Worm (Caenorhabditis elegans) whole organism, L4 larva: ENCODE data around the gene srh-46.

Experiments used
- D1046.2 ChIP-seq: fragments of 200-800 bp; sonication (Bioruptor generic); IDR thresholded peaks from 2 replicates; pipeline ENCODE4 v1.3.6; 2022; ENCODE audit warnings: missing genetic modification characterization, missing compliant biosample characterization
- F37D6.2 ChIP-seq: sonication (generic microtip); optimal IDR thresholded peaks from 2 replicates; lab custom pipeline; 2016; ENCODE audit warnings: mild to moderate bottlenecking, missing genetic modification characterization, missing compliant biosample characterization
- F44E2.7 ChIP-seq: fragments of 200-800 bp; sonication (Bioruptor generic); IDR thresholded peaks from 2 replicates; pipeline ENCODE4 v2.1.2; 2022; ENCODE audit warnings: missing genetic modification characterization, missing compliant biosample characterization
- R02D3.7 ChIP-seq: fragments of 150-350 bp; sonication (generic microtip); optimal IDR thresholded peaks from 3 replicates; lab custom pipeline; 2014; ENCODE audit warnings: missing biosample characterization, missing genetic modification characterization
- T26A8.4 ChIP-seq: fragments of 200-800 bp; sonication (Bioruptor generic); IDR thresholded peaks from 2 replicates; pipeline ENCODE4 v1.3.6; 2022; ENCODE audit warnings: missing genetic modification characterization, missing compliant biosample characterization
- Y105C5A.15 ChIP-seq: fragments of 200-800 bp; sonication (Bioruptor generic); IDR thresholded peaks from 2 replicates; pipeline ENCODE4 v1.3.6; 2022; ENCODE audit warnings: missing genetic modification characterization, missing compliant biosample characterization
- Y48G9A.11 ChIP-seq: fragments of 200-800 bp; sonication (Bioruptor generic); IDR thresholded peaks from 2 replicates; pipeline ENCODE4 v1.3.6; 2022; ENCODE audit warnings: missing genetic modification reagents, missing genetic modification characterization, missing compliant biosample characterization
- Y75B8A.6 ChIP-seq: fragments of 200-800 bp; sonication (Bioruptor generic); IDR thresholded peaks from 2 replicates; pipeline ENCODE4 v1.3.6; 2022; ENCODE audit warnings: missing genetic modification reagents, missing genetic modification characterization, missing compliant biosample characterization
- aha-1 ChIP-seq: fragments of 150-350 bp; peaks from one replicate; lab custom pipeline; 2014; ENCODE audit warnings: missing biosample characterization, missing genetic modification characterization
- arid-1 ChIP-seq: fragments of 200-800 bp; sonication (Bioruptor generic); conservative IDR thresholded peaks from 2 replicates; pipeline ENCODE4 v1.3.6; 2022; ENCODE audit warnings: missing genetic modification reagents, missing genetic modification characterization, missing compliant biosample characterization
- ceh-44 ChIP-seq: fragments of 200-800 bp; sonication (Bioruptor generic); IDR thresholded peaks from 2 replicates; pipeline ENCODE4 v1.3.6; 2022; ENCODE audit warnings: missing genetic modification reagents, missing genetic modification characterization, missing compliant biosample characterization
- ctbp-1 ChIP-seq: fragments of 200-800 bp; sonication (Bioruptor generic); IDR thresholded peaks from 2 replicates; pipeline ENCODE4 v1.3.6; 2022; ENCODE audit warnings: missing genetic modification reagents, missing genetic modification characterization, missing compliant biosample characterization
- dmd-6 ChIP-seq: fragments of 200-800 bp; sonication (Bioruptor generic); IDR thresholded peaks from 2 replicates; pipeline ENCODE4 v1.3.6; 2022; ENCODE audit warnings: missing genetic modification reagents, missing genetic modification characterization, missing compliant biosample characterization
- dmd-8 ChIP-seq: fragments of 200-800 bp; sonication (Bioruptor generic); IDR thresholded peaks from 2 replicates; pipeline ENCODE4 v1.3.6; 2022; ENCODE audit warnings: missing genetic modification characterization, missing compliant biosample characterization
- dmd-9 ChIP-seq: fragments of 200-800 bp; sonication (Bioruptor generic); IDR thresholded peaks from 2 replicates; pipeline ENCODE4 v1.3.6; 2022; ENCODE audit warnings: missing genetic modification reagents, missing genetic modification characterization, missing compliant biosample characterization
- egl-43 ChIP-seq: fragments of 200-800 bp; sonication (Bioruptor generic); IDR thresholded peaks from 2 replicates; pipeline ENCODE4 v1.3.6; 2022; ENCODE audit warnings: missing genetic modification reagents, missing genetic modification characterization, missing compliant biosample characterization
- fos-1 ChIP-seq: fragments of 150-350 bp; optimal IDR thresholded peaks from 2 replicates; lab custom pipeline; 2014; ENCODE audit warnings: missing biosample characterization, missing genetic modification characterization
- hlh-11 ChIP-seq: fragments of 200-800 bp; sonication (Bioruptor generic); optimal IDR thresholded peaks from 2 replicates; lab custom pipeline; 2018; ENCODE audit warnings: mild to moderate bottlenecking, missing genetic modification characterization, missing compliant biosample characterization
- hmg-1.1 ChIP-seq: fragments of 200-800 bp; sonication (Bioruptor generic); IDR thresholded peaks from 2 replicates; pipeline ENCODE4 v1.3.6; 2022; ENCODE audit warnings: missing genetic modification reagents, missing genetic modification characterization, missing compliant biosample characterization
- lim-7 ChIP-seq: fragments of 200-800 bp; sonication (Bioruptor generic); IDR thresholded peaks from 2 replicates; pipeline ENCODE4 v1.3.6; 2022; ENCODE audit warnings: missing genetic modification characterization, missing compliant biosample characterization
- lin-1 ChIP-seq: fragments of 200-800 bp; sonication (Bioruptor generic); IDR thresholded peaks from 2 replicates; pipeline ENCODE4 v1.3.6; 2022; ENCODE audit warnings: missing genetic modification reagents, missing genetic modification characterization, missing compliant biosample characterization
- lin-29 ChIP-seq: fragments of 200-800 bp; sonication (Bioruptor generic); IDR thresholded peaks from 2 replicates; pipeline ENCODE4 v1.3.6; 2022; ENCODE audit warnings: missing genetic modification reagents, missing genetic modification characterization, missing compliant biosample characterization
- madf-5 ChIP-seq, 2 experiments: fragments of 200-800 bp; sonication (Bioruptor generic); IDR thresholded peaks; 2 replicates each; pipeline ENCODE4 v1.3.6; 2022; ENCODE audit warnings: missing compliant biosample characterization in 2 of 2, missing genetic modification characterization in 2 of 2
- madf-9 ChIP-seq: fragments of 200-800 bp; sonication (Bioruptor generic); conservative IDR thresholded peaks from 2 replicates; pipeline ENCODE4 v1.3.6; 2022; ENCODE audit warnings: missing genetic modification reagents, missing genetic modification characterization, missing compliant biosample characterization
- mdt-29 ChIP-seq: fragments of 200-800 bp; sonication (Bioruptor generic); IDR thresholded peaks from 2 replicates; pipeline ENCODE4 v1.3.6; 2022; ENCODE audit warnings: missing genetic modification reagents, missing genetic modification characterization, missing compliant biosample characterization
- nhr-237 ChIP-seq: sonication (generic microtip); optimal IDR thresholded peaks from 2 replicates; lab custom pipeline; 2017; ENCODE audit warnings: missing biosample characterization, missing genetic modification characterization
- nhr-42 ChIP-seq: fragments of 200-800 bp; sonication (Bioruptor generic); IDR thresholded peaks from 2 replicates; pipeline ENCODE4 v1.3.6; 2022; ENCODE audit warnings: missing genetic modification characterization, missing compliant biosample characterization
- nhr-6 ChIP-seq: fragments of 150-350 bp; optimal IDR thresholded peaks from 2 replicates; lab custom pipeline; 2014; ENCODE audit warnings: missing biosample characterization, missing genetic modification characterization
- sdz-12 ChIP-seq: fragments of 200-800 bp; sonication (Bioruptor generic); optimal IDR thresholded peaks from 2 replicates; lab custom pipeline; 2018; ENCODE audit warnings: mild to moderate bottlenecking, missing genetic modification characterization, missing compliant biosample characterization
- skn-1 ChIP-seq: fragments of 150-350 bp; optimal IDR thresholded peaks from 2 replicates; lab custom pipeline; 2014; ENCODE audit warnings: missing biosample characterization, missing genetic modification characterization
- snpc-1.2 ChIP-seq: fragments of 200-800 bp; sonication (Bioruptor generic); IDR thresholded peaks from 2 replicates; pipeline ENCODE4 v1.3.6; 2022; ENCODE audit warnings: missing genetic modification reagents, missing genetic modification characterization, missing compliant biosample characterization
- tra-1 ChIP-seq: fragments of 200-800 bp; sonication (Bioruptor generic); IDR thresholded peaks from 2 replicates; pipeline ENCODE4 v1.3.6; 2022; ENCODE audit warnings: missing genetic modification reagents, missing genetic modification characterization, missing compliant biosample characterization
- unc-62 ChIP-seq, 3 experiments: fragments of 150-350 bp in 1 of 3; sonication (generic microtip); optimal IDR thresholded peaks in 2 of 3; peaks in 1 of 3; 1 replicate in 1 of 3; 2 replicates in 2 of 3; lab custom pipeline; 2014 to 2017; ENCODE audit warnings: missing biosample characterization in 3 of 3, missing genetic modification characterization in 3 of 3, missing genetic modification reagents in 3 of 3, missing genotype in 1 of 3
- vab-7 ChIP-seq: fragments of 200-800 bp; sonication (Bioruptor generic); IDR thresholded peaks from 2 replicates; pipeline ENCODE4 v1.3.6; 2022; ENCODE audit warnings: missing genetic modification reagents, missing genetic modification characterization, missing compliant biosample characterization
- zag-1 ChIP-seq: fragments of 150-350 bp; optimal IDR thresholded peaks from 2 replicates; lab custom pipeline; 2014; ENCODE audit warnings: missing biosample characterization, missing genetic modification characterization
- zfp-3 ChIP-seq: fragments of 200-800 bp; sonication (Bioruptor generic); conservative IDR thresholded peaks from 2 replicates; pipeline ENCODE4 v1.3.6; 2022; ENCODE audit warnings: missing genetic modification reagents, missing genetic modification characterization, missing compliant biosample characterization
- zip-11 ChIP-seq: fragments of 200-800 bp; sonication (Bioruptor generic); IDR thresholded peaks from 2 replicates; pipeline ENCODE4 v1.3.6; 2022; ENCODE audit warnings: missing genetic modification characterization, missing compliant biosample characterization
- ztf-11 ChIP-seq: fragments of 150-350 bp; optimal IDR thresholded peaks from 2 replicates; lab custom pipeline; 2014; ENCODE audit warnings: missing biosample characterization, missing genetic modification characterization

Gene srh-46

DNA sequence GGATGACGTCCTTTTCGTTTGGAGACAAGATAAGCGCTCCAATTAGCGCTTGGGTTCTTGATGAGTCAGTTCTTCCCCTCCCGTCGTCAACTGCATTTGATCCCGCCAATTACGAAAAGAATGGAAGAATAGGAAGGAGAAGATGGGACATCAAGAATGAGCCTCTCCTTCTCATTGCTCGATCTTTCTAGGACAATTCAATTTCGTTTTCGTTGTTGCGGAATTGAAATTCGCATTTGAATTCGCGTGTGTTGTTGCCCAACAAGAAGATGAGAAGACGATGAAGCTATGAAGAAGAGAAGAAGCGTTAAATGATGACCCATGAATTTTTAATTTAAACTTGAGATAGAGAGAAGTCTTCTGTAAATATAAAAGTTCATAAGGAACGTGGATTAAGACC, 34.2 kb upstream of the srh-46 start:
- peak in 1 of 2 experiments; percentile 40 for TF ChIP-seq unc-62 (GFP tag; optimal IDR thresholded peaks at IDR 0.05 in 1 of 2; lab: Kevin White, UChicago)
- TF ChIP-seq unc-62 (tag; optimal IDR thresholded peaks at IDR 0.05; lab: Kevin White, UChicago), result no peak
- TF ChIP-seq fos-1 (tag; lab: Kevin White, UChicago), result no peak
- no peak for TF ChIP-seq skn-1 (tag; lab: Kevin White, UChicago)
- no peak for TF ChIP-seq zfp-3
- TF ChIP-seq nhr-237 (tag; lab: Kevin White, UChicago), result no peak

DNA sequence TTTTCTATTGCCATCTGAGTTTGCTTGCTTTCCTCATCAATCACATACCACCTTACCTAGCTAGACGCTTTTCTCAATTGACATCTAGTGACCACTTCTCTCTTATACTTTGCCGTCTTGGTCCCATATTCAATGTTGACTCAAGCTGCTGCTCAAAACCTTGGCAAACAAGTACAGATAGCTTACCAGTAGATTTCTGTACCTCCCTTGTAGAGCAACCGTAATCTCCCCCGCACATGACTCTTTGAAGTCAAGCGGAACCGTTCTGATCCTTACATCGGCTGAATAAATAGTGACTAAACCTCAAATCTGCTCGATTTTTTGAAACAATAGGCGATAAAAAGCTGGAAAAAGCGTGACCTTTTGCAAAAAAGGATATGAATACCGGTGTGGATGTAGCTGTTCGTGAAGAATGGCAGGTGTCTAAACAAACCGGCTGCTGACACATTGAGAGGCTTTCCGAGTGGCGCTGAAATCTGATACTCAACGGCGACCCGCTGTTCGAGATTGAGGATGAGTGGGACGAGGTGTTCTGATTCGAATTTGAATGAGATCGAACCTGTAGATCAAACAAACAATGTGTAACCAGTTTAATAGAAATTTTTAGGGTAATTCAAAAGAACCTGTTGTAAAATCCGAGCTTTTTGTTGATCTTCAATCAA, 33.2 kb upstream of the srh-46 start:
- TF ChIP-seq zag-1 (tag; lab: Kevin White, UChicago), result no peak
- TF ChIP-seq madf-5 (GFP tag; IDR thresholded peaks at IDR 0.05; lab: Robert Waterston, UW), result no peak
- no peak for TF ChIP-seq mdt-29 (GFP tag; lab: Robert Waterston, UW)

DNA sequence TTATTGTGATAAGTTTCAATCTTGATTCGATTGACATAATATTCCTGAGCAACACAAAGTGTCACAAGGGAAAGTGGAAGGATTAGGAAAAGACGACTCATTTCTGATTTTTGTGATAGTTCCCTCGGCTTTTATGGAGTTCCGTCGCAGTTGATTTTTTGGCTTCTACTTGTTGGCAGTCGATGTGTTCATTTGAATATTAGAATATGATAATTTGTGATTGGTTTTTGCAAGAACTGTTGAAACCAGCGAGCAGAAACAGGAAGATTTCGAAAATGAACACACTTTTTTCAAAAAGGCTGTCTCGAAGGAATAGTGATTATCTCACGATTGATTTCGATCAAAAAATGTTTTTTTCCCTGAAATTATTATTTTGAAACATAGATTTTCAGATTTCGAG, 31.5 kb upstream of the srh-46 start, which contains the start of gene T02E9.6:
Gene T02E9.6, minus strand, starts transcription at position 101 of the 400 bp plus-strand sequence.
- peak; percentile 33 for TF ChIP-seq aha-1 (tag; lab: Kevin White, UChicago)
- no peak for TF ChIP-seq R02D3.7 (tag; lab: Kevin White, UChicago)

DNA sequence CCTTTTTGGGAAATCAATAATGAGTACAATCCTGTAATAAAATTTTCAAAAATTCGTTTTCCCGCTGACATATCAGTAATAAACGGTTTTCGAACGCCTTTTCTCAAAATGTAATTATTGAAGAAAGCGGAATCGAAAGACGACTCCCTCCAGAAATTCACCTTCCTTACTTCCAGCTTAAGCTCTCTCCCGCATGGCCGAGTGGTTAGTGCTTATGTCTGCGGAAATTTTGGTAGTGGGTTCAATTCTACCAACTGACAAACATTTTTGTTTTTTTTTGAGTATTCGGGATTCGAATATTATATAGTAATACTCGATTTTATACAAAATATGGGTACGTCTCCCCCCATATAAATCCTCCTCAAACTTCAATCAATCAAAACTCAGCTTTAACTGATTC, 29.1 kb upstream of the srh-46 start:
- TF ChIP-seq D1046.2, result 0 out of 2 replicates have a peak, but pooled peaks have one; percentile 41
- TF ChIP-seq dmd-8 (GFP tag; lab: Robert Waterston, UW), result peak; percentile 70; the same call in 1 of the 2 replicates
- peak; percentile 62; the same call in 1 of the 2 replicates for TF ChIP-seq Y48G9A.11 (GFP tag; lab: Robert Waterston, UW)
- TF ChIP-seq zip-11 (GFP tag; lab: Robert Waterston, UW), result 0 out of 2 replicates have a peak, but pooled peaks have one; percentile 57
- 0 out of 2 replicates have a peak, but pooled peaks have one; percentile 21 for TF ChIP-seq T26A8.4
- TF ChIP-seq madf-9, result peak; percentile 51; the same call in 1 of the 2 replicates
- peak; percentile 88 for TF ChIP-seq lim-7 (GFP tag; lab: Robert Waterston, UW)
- TF ChIP-seq ctbp-1, result peak; percentile 62; the same call in 1 of the 2 replicates
- 0 out of 2 replicates have a peak, but pooled peaks have one; percentile 33 for TF ChIP-seq dmd-9 (GFP tag; lab: Robert Waterston, UW)
- peak; percentile 67 for TF ChIP-seq snpc-1.2 (GFP tag; lab: Robert Waterston, UW)
- TF ChIP-seq Y75B8A.6 (GFP tag; lab: Robert Waterston, UW), result peak; percentile 76; the same call in 1 of the 2 replicates
- TF ChIP-seq vab-7 (GFP tag; lab: Robert Waterston, UW), result peak; percentile 82
- TF ChIP-seq arid-1 (GFP tag; lab: Robert Waterston, UW), result peak; percentile 85
- 0 out of 2 replicates have a peak, but pooled peaks have one; percentile 17 for TF ChIP-seq tra-1 (GFP tag; lab: Robert Waterston, UW)
- TF ChIP-seq lin-1 (GFP tag; lab: Robert Waterston, UW), result peak; percentile 51; the same call in 1 of the 2 replicates
- TF ChIP-seq egl-43 (GFP tag; lab: Robert Waterston, UW), result peak; percentile 79
- TF ChIP-seq hmg-1.1, result 0 out of 2 replicates have a peak, but pooled peaks have one; percentile 41
- TF ChIP-seq F44E2.7 (GFP tag; lab: Robert Waterston, UW), result peak; percentile 33; the same call in 1 of the 2 replicates
- peak; percentile 51 for TF ChIP-seq dmd-6 (GFP tag; lab: Robert Waterston, UW)
- peak in 1 of 2 experiments; percentile 89; a peak in 1 of 4 replicates for TF ChIP-seq madf-5 (GFP tag; IDR thresholded peaks at IDR 0.05; lab: Robert Waterston, UW)
- TF ChIP-seq ceh-44 (GFP tag; lab: Robert Waterston, UW), result peak; percentile 64; the same call in 1 of the 2 replicates
- peak; percentile 57; the same call in 1 of the 2 replicates for TF ChIP-seq Y105C5A.15 (GFP tag; lab: Robert Waterston, UW)

DNA sequence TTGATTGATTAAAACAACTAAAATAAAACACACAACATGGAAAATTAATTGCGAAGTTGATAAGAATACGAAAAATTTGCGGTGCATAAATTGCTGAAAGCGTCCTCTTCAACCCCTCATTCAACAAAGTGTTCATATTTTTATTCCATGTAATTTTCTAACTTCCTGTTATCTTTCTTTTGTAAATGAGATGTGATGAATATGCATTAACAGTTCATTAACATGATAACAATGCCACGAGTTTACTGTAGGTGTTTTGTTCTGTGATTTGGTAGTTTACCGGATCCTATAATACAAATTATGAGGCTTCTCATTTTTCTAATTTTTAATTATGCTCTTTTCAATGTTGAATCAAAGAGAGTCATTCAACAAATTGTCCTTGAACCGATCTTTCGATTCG, 26.4 kb upstream of the srh-46 start, which contains the start of gene F47G9.6:
Gene F47G9.6, plus strand, starts transcription at position 301 of the 400 bp plus-strand sequence.
- TF ChIP-seq sdz-12 (no peak), egl-43 (GFP tag; lab: Robert Waterston, UW) (no peak), F37D6.2 (tag; lab: Kevin White, UChicago) (no peak), ztf-11 (tag; lab: Kevin White, UChicago) (no peak), nhr-42 (GFP tag; lab: Robert Waterston, UW) (no peak), lin-29 (GFP tag; lab: Robert Waterston, UW) (no peak), dmd-6 (GFP tag; lab: Robert Waterston, UW) (no peak), zip-11 (GFP tag; lab: Robert Waterston, UW) (no peak), D1046.2 (no peak), nhr-6 (tag; lab: Kevin White, UChicago) (no peak), hlh-11 (tag; lab: Kevin White, UChicago) (no peak)
- TF ChIP-seq, all 104 proteins: peak for 0
